Worm (Caenorhabditis elegans) whole organism, young adult: Measurements from ENCODE around the gene lgmn-1.

ENCODE experiments used
- B0035.1 ChIP-seq: sonication (generic microtip); optimal IDR thresholded peaks from 2 replicates; lab custom pipeline; 2016; ENCODE audit warnings: missing genetic modification characterization, mild to moderate bottlenecking, missing compliant biosample characterization, missing genotype, missing genetic modification reagents
- B0261.1 ChIP-seq: sonication (generic microtip); optimal IDR thresholded peaks from 2 replicates; lab custom pipeline; 2016; ENCODE audit warnings: mild to moderate bottlenecking, missing genetic modification characterization, moderate library complexity, missing compliant biosample characterization
- C06A6.2 ChIP-seq: fragments of 200-800 bp; sonication (Bioruptor generic); conservative IDR thresholded peaks from 2 replicates; pipeline ENCODE4 v1.3.6; 2022; ENCODE audit warnings: missing genetic modification characterization, missing compliant biosample characterization
- F49E8.2 ChIP-seq: sonication (generic microtip); optimal IDR thresholded peaks from 3 replicates; lab custom pipeline; 2017; ENCODE audit warnings: missing genetic modification characterization, mild to moderate bottlenecking, missing compliant biosample characterization, antibody characterized with exemption, moderate library complexity; ENCODE audit not compliant: insufficient read depth
- F55B11.4 ChIP-seq: sonication (generic microtip); optimal IDR thresholded peaks from 2 replicates; lab custom pipeline; 2016; ENCODE audit warnings: missing compliant biosample characterization, missing genetic modification characterization, borderline replicate concordance; ENCODE audit not compliant: insufficient read depth
- F57C9.4 ChIP-seq: sonication (generic microtip); optimal IDR thresholded peaks from 2 replicates; lab custom pipeline; 2017; ENCODE audit warnings: mild to moderate bottlenecking, missing genetic modification characterization, missing compliant biosample characterization
- T07F8.4 ChIP-seq: sonication (generic microtip); optimal IDR thresholded peaks from 2 replicates; lab custom pipeline; 2016; ENCODE audit warnings: mild to moderate bottlenecking, missing genetic modification characterization, moderate library complexity, missing compliant biosample characterization
- T26A5.8 ChIP-seq: sonication (generic microtip); optimal IDR thresholded peaks from 2 replicates; lab custom pipeline; 2016; ENCODE audit warnings: missing genetic modification characterization, missing compliant biosample characterization
- Y53G8AR.9 ChIP-seq: fragments of 200-800 bp; sonication (Bioruptor generic); conservative IDR thresholded peaks from 2 replicates; pipeline ENCODE4 v1.3.6; 2022; ENCODE audit warnings: missing genetic modification reagents, missing genetic modification characterization, missing compliant biosample characterization
- attf-3 ChIP-seq: fragments of 200-800 bp; sonication (Bioruptor generic); conservative IDR thresholded peaks from 2 replicates; pipeline ENCODE4 v1.3.6; 2022; ENCODE audit warnings: missing genetic modification reagents, missing genetic modification characterization, missing compliant biosample characterization
- cebp-1 ChIP-seq, 2 experiments: fragments of 200-800 bp in 1 of 2; sonication (Bioruptor generic) in 1 of 2; sonication (generic microtip) in 1 of 2; IDR thresholded peaks in 1 of 2; optimal IDR thresholded peaks in 1 of 2; 2 replicates each; pipeline versions ENCODE4 v1.3.6 to Lab custom; 2017 to 2022; ENCODE audit warnings: missing compliant biosample characterization in 2 of 2, missing genetic modification characterization in 2 of 2, mild to moderate bottlenecking in 1 of 2, missing genetic modification reagents in 1 of 2, moderate library complexity in 1 of 2
- ceh-27 ChIP-seq: fragments of 200-800 bp; sonication (Bioruptor generic); optimal IDR thresholded peaks from 2 replicates; lab custom pipeline; 2018; ENCODE audit warnings: mild to moderate bottlenecking, missing genetic modification characterization, moderate library complexity, missing compliant biosample characterization
- ceh-40 ChIP-seq: fragments of 200-800 bp; sonication (Bioruptor generic); IDR thresholded peaks from 2 replicates; pipeline ENCODE4 v1.3.6; 2022; ENCODE audit warnings: missing genetic modification characterization, missing compliant biosample characterization
- ceh-79 ChIP-seq: sonication (generic microtip); optimal IDR thresholded peaks from 2 replicates; lab custom pipeline; 2017; ENCODE audit warnings: mild to moderate bottlenecking, missing genetic modification characterization, missing compliant biosample characterization
- chd-7 ChIP-seq: sonication (generic microtip); optimal IDR thresholded peaks from 2 replicates; lab custom pipeline; 2016; ENCODE audit warnings: mild to moderate bottlenecking, missing genetic modification characterization, moderate library complexity, missing compliant biosample characterization
- dpff-1 ChIP-seq: sonication (generic microtip); optimal IDR thresholded peaks from 2 replicates; lab custom pipeline; 2017; ENCODE audit warnings: mild to moderate bottlenecking, missing genetic modification characterization, missing compliant biosample characterization
- dpl-1 ChIP-seq: fragments of 150-350 bp; optimal IDR thresholded peaks from 2 replicates; lab custom pipeline; 2014; ENCODE audit warnings: missing biosample characterization, missing genetic modification reagents, missing genetic modification characterization
- ekl-4 ChIP-seq: fragments of 200-800 bp; sonication (Bioruptor generic); IDR thresholded peaks from 2 replicates; pipeline ENCODE4 v1.3.6; 2022; ENCODE audit warnings: missing genetic modification reagents, missing genetic modification characterization, missing compliant biosample characterization
- gei-17 ChIP-seq: fragments of 200-800 bp; sonication (Bioruptor generic); optimal IDR thresholded peaks from 2 replicates; lab custom pipeline; 2018; ENCODE audit warnings: mild to moderate bottlenecking, missing genetic modification characterization, missing compliant biosample characterization
- hrde-1 ChIP-seq: sonication (generic microtip); optimal IDR thresholded peaks from 2 replicates; lab custom pipeline; 2016; ENCODE audit warnings: missing genetic modification characterization, mild to moderate bottlenecking, missing compliant biosample characterization, moderate library complexity, missing genotype, missing genetic modification reagents, borderline replicate concordance
- lag-1 ChIP-seq: fragments of 200-800 bp; sonication (Bioruptor generic); IDR thresholded peaks from 2 replicates; pipeline ENCODE4 v1.3.6; 2022; ENCODE audit warnings: missing genetic modification reagents, missing genetic modification characterization, missing compliant biosample characterization
- let-607 ChIP-seq, 2 experiments: fragments of 200-800 bp in 1 of 2; sonication (Bioruptor generic) in 1 of 2; sonication (generic microtip) in 1 of 2; optimal IDR thresholded peaks; 2 replicates each; lab custom pipeline; 2016 to 2018; ENCODE audit warnings: mild to moderate bottlenecking in 2 of 2, missing compliant biosample characterization in 2 of 2, missing genetic modification characterization in 2 of 2, moderate library complexity in 2 of 2, missing genotype in 1 of 2
- lin-35 ChIP-seq, 3 experiments: fragments of 150-350 bp in 2 of 3; sonication (generic microtip) in 1 of 3; optimal IDR thresholded peaks; 2 replicates each; lab custom pipeline; 2014 to 2018; ENCODE audit warnings: missing biosample characterization in 3 of 3, missing genetic modification characterization in 3 of 3, missing genetic modification reagents in 3 of 3
- lin-40 ChIP-seq: sonication (generic microtip); optimal IDR thresholded peaks from 2 replicates; lab custom pipeline; 2016; ENCODE audit warnings: missing genetic modification characterization, mild to moderate bottlenecking, missing compliant biosample characterization, missing genotype, missing genetic modification reagents
- lsl-1 ChIP-seq: fragments of 200-800 bp; sonication (Bioruptor generic); optimal IDR thresholded peaks from 2 replicates; lab custom pipeline; 2018; ENCODE audit warnings: mild to moderate bottlenecking, missing genetic modification characterization, moderate library complexity, missing compliant biosample characterization
- lsy-27 ChIP-seq: sonication (generic microtip); optimal IDR thresholded peaks from 2 replicates; lab custom pipeline; 2017; ENCODE audit warnings: missing genetic modification characterization, mild to moderate bottlenecking, missing compliant biosample characterization, antibody characterized with exemption, missing genotype, borderline replicate concordance; ENCODE audit not compliant: insufficient read depth
- mes-4 ChIP-seq: sonication (generic microtip); optimal IDR thresholded peaks from 2 replicates; lab custom pipeline; 2016; ENCODE audit warnings: missing genotype, missing genetic modification characterization, missing compliant biosample characterization
- mxl-1 ChIP-seq: sonication (generic microtip); optimal IDR thresholded peaks from 2 replicates; lab custom pipeline; 2016; ENCODE audit warnings: missing genetic modification characterization, missing compliant biosample characterization
- nfya-2 ChIP-seq: fragments of 200-800 bp; sonication (Bioruptor generic); IDR thresholded peaks from 2 replicates; pipeline ENCODE4 v1.3.6; 2022; ENCODE audit warnings: missing genetic modification reagents, missing genetic modification characterization, missing compliant biosample characterization
- nfyb-1 ChIP-seq: fragments of 200-800 bp; sonication (Bioruptor generic); IDR thresholded peaks from 2 replicates; pipeline ENCODE4 v1.3.6; 2022; ENCODE audit warnings: missing genetic modification reagents, missing genetic modification characterization, missing compliant biosample characterization
- nhr-120 ChIP-seq: fragments of 200-800 bp; sonication (Bioruptor generic); IDR thresholded peaks from 2 replicates; pipeline ENCODE4 v1.3.6; 2022; ENCODE audit warnings: missing genetic modification characterization, missing compliant biosample characterization
- repo-1 ChIP-seq: sonication (generic microtip); optimal IDR thresholded peaks from 2 replicates; lab custom pipeline; 2017; ENCODE audit warnings: mild to moderate bottlenecking, missing genetic modification characterization, missing compliant biosample characterization
- tbp1 ChIP-seq: fragments of 200-800 bp; sonication (Bioruptor generic); optimal IDR thresholded peaks from 2 replicates; lab custom pipeline; 2018; ENCODE audit warnings: mild to moderate bottlenecking, missing genetic modification characterization, missing compliant biosample characterization
- zim-3 ChIP-seq: sonication (generic microtip); optimal IDR thresholded peaks from 2 replicates; lab custom pipeline; 2017; ENCODE audit warnings: mild to moderate bottlenecking, missing genetic modification characterization, moderate library complexity, missing compliant biosample characterization
- ztf-22 ChIP-seq: fragments of 200-800 bp; sonication (Bioruptor generic); optimal IDR thresholded peaks from 2 replicates; lab custom pipeline; 2018; ENCODE audit warnings: mild to moderate bottlenecking, missing genetic modification characterization, moderate library complexity, missing compliant biosample characterization
- ztf-26 ChIP-seq: sonication (generic microtip); optimal IDR thresholded peaks from 2 replicates; lab custom pipeline; 2017; ENCODE audit warnings: missing genetic modification characterization, missing compliant biosample characterization
- ztf-28 ChIP-seq: fragments of 200-800 bp; sonication (Bioruptor generic); IDR thresholded peaks from 2 replicates; pipeline ENCODE4 v1.3.6; 2022; ENCODE audit warnings: missing genetic modification reagents, missing genetic modification characterization, missing compliant biosample characterization
- ztf-3 ChIP-seq: fragments of 200-800 bp; sonication (Bioruptor generic); optimal IDR thresholded peaks from 2 replicates; lab custom pipeline; 2018; ENCODE audit warnings: mild to moderate bottlenecking, missing genetic modification characterization, missing compliant biosample characterization
- ztf-6 ChIP-seq: fragments of 200-800 bp; sonication (Bioruptor generic); IDR thresholded peaks from 2 replicates; pipeline ENCODE4 v1.3.6; 2022; ENCODE audit warnings: missing genetic modification reagents, missing genetic modification characterization, missing compliant biosample characterization

Gene lgmn-1

ce11 chrV:12497725-12498263 lies 15.1 kb upstream of the lgmn-1 start, which contains the start of the genes W04D2.4 and rbm-25 (continued):
- TF ChIP-seq ekl-4 (GFP tag; lab: Robert Waterston, UW) (no peak), lsl-1 (GFP tag; lab: Kevin White, UChicago) (peak; percentile 1), lin-35 (GFP tag; optimal IDR thresholded peaks at IDR 0.05; lab: Kevin White, UChicago) (peak in 1 of 3 experiments; percentile 67)

ce11 chrV:12503494-12503893 lies 9.4 kb upstream of the lgmn-1 start, which contains the start of gene T28H10.1:
T28H10.1 (plus strand) TSS chrV:12503794.
- no peak for TF ChIP-seq mxl-1 (tag; lab: Kevin White, UChicago)
- no peak for TF ChIP-seq dpl-1 (GFP tag; lab: Kevin White, UChicago)
- no peak for TF ChIP-seq let-607 (tag; optimal IDR thresholded peaks at IDR 0.05; lab: Kevin White, UChicago)
- TF ChIP-seq ztf-28 (GFP tag; lab: Robert Waterston, UW) = no peak
- no peak for TF ChIP-seq ceh-79 (tag; lab: Kevin White, UChicago)
- no peak for TF ChIP-seq C06A6.2
- no peak for TF ChIP-seq ztf-22 (GFP tag; lab: Kevin White, UChicago)
- no peak for TF ChIP-seq T26A5.8
- TF ChIP-seq ztf-6 = no peak
- no peak for TF ChIP-seq B0261.1 (tag; lab: Kevin White, UChicago)
- TF ChIP-seq gei-17 (GFP tag; lab: Kevin White, UChicago) = no peak
- no peak for TF ChIP-seq F49E8.2 (tag; lab: Kevin White, UChicago)
- TF ChIP-seq Y53G8AR.9 (GFP tag; lab: Robert Waterston, UW) = no peak
- no peak for TF ChIP-seq nfyb-1
- TF ChIP-seq lsy-27 = no peak
- no peak for TF ChIP-seq F55B11.4 (tag; lab: Kevin White, UChicago)

DNA sequence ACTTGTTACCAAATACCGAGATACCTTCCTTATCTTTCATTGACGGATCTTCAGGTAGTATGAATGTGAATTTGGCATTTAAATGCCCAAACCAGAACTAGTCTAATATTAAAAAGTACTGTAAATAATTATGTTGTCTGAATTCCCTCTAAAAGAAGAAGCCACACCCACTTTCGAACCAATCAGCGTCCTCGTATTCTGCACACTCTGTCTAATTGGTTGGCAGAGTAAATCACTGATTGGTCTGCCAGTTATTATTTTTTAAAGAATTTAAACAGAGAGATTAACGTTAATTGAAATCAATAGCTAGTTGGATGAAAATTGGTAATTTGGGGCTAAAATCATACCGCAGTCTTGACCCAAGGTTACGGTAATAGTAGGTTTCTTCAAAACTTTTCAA lies 7.1 kb upstream of the lgmn-1 start:
- no peak for TF ChIP-seq ceh-40 (GFP tag; lab: Robert Waterston, UW)
- TF ChIP-seq cebp-1 (GFP tag; IDR thresholded peaks at IDR 0.05; lab: Robert Waterston, UW) = no peak
- TF ChIP-seq cebp-1 (tag; optimal IDR thresholded peaks at IDR 0.05; lab: Kevin White, UChicago) = no peak
- TF ChIP-seq lin-40 (tag; lab: Kevin White, UChicago) = no peak
- no peak for TF ChIP-seq nfya-2 (GFP tag; lab: Robert Waterston, UW)
- no peak for TF ChIP-seq lag-1 (GFP tag; lab: Robert Waterston, UW)
- no peak for TF ChIP-seq hrde-1 (tag; lab: Kevin White, UChicago)
- TF ChIP-seq attf-3 (GFP tag; lab: Robert Waterston, UW) = no peak
- TF ChIP-seq nhr-120 (GFP tag; lab: Robert Waterston, UW) = no peak
- TF ChIP-seq T07F8.4 (tag; lab: Kevin White, UChicago) = no peak

ce11 chrV:12506185-12506584 lies 6.7 kb upstream of the lgmn-1 start, which contains the start of gene nlp-46:
nlp-46 (minus strand) TSS chrV:12506285.
- no peak for TF ChIP-seq ceh-40 (GFP tag; lab: Robert Waterston, UW)

DNA sequence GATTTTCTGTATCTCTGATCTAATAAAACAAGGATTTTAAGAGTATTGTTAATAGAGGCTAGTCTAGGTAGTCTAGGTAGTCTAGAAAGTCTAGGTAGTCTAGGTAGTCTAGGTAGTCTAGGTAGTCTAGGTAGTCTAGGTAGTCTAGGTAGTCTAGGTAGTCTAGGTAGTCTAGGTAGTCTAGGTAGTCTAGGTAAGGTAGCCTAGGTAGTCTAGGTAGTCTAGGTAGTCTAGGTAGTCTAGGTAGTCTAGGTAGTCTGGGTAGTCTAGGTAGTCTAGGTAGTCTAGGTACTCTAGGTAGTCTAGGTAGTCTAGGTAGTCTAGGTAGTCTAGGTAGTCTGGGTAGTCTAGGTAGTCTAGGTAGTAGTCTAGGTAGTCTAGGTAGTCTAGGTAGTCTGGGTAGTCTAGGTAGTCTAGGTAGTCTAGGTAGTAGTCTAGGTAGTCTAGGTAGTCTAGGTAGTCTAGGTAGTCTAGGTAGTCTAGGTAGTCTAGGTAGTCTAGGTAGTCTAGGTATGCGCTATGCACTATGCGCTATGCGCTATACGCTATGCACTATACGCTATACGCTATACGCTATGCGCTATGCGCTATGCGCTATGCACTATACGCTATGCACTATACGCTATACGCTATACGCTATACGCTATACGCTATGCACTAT lies 2.8 kb upstream of the lgmn-1 start:
- peak; percentile 65 for TF ChIP-seq mes-4
- peak; percentile 67 for TF ChIP-seq repo-1 (tag; lab: Kevin White, UChicago)
- TF ChIP-seq F57C9.4 (tag; lab: Kevin White, UChicago) = peak; percentile 63
- TF ChIP-seq tbp1 (GFP tag; lab: Kevin White, UChicago) = peak; percentile 13
- TF ChIP-seq let-607 (tag; optimal IDR thresholded peaks at IDR 0.05; lab: Kevin White, UChicago) = peak in 1 of 2 experiments; percentile 38
- peak; percentile 27 for TF ChIP-seq ceh-79 (tag; lab: Kevin White, UChicago)
- peak; percentile 47 for TF ChIP-seq B0035.1 (tag; lab: Kevin White, UChicago)
- TF ChIP-seq ztf-26 (tag; lab: Kevin White, UChicago) = peak; percentile 61
- TF ChIP-seq ztf-22 (GFP tag; lab: Kevin White, UChicago) = peak; percentile 61
- TF ChIP-seq dpff-1 = peak; percentile 58
- TF ChIP-seq zim-3 (tag; lab: Kevin White, UChicago) = peak; percentile 79
- TF ChIP-seq chd-7 (tag; lab: Kevin White, UChicago) = peak; percentile 69
- peak; percentile 29 for TF ChIP-seq ztf-3 (GFP tag; lab: Kevin White, UChicago)
- TF ChIP-seq ceh-27 = peak; percentile 55
